Fruit fly (Drosophila melanogaster) whole organism, pupa: ENCODE data around the gene CG2202.

Experiments used
- CG13204 ChIP-seq: fragments of 200-800 bp; sonication (Bioruptor generic); optimal IDR thresholded peaks from 2 replicates; lab custom pipeline; 2018; ENCODE audit warnings: missing biosample characterization, mild to moderate bottlenecking, missing genetic modification characterization, moderate library complexity
- CG34367 ChIP-seq: fragments of 200-800 bp; sonication (Bioruptor generic); optimal IDR thresholded peaks from 2 replicates; lab custom pipeline; 2018; ENCODE audit warnings: missing biosample characterization, mild to moderate bottlenecking, missing genetic modification characterization
- CG8301 ChIP-seq: fragments of 200-800 bp; sonication (Bioruptor generic); optimal IDR thresholded peaks from 2 replicates; lab custom pipeline; 2018; ENCODE audit warnings: missing biosample characterization, mild to moderate bottlenecking, missing genetic modification characterization
- D1 ChIP-seq: fragments of 200-800 bp; sonication (Bioruptor generic); optimal IDR thresholded peaks from 2 replicates; lab custom pipeline; 2018; ENCODE audit warnings: missing biosample characterization, mild to moderate bottlenecking, missing genetic modification characterization, moderate library complexity
- EcR ChIP-seq: fragments of 200-800 bp; sonication (Bioruptor generic); optimal IDR thresholded peaks from 3 replicates; lab custom pipeline; 2019; ENCODE audit warnings: missing biosample characterization, missing genetic modification characterization, mild to moderate bottlenecking, moderate library complexity, missing genetic modification reagents
- rn ChIP-seq: fragments of 200-800 bp; sonication (Bioruptor generic); IDR thresholded peaks from 2 replicates; pipeline ENCODE4 v1.3.6; 2022; ENCODE audit warnings: missing biosample characterization, missing genetic modification characterization

DNA sequence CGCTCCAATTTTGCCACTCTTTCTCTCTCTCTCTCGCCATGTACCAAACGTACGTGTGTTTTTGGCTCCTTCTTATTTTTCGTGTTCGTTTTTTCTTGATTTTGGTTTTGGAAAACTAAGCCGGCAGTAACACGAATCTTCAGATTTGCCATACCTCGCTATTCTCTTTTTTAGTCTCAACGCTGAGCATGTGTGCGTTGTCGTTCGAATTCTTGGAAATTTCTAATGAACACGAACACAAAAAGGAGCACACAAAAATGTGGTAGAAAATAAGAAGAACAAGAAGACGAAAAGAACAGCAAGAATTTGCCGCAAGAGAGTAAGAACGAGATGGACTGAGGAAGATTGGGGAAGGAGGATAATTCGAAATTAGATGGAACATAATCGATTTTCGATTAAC, 39.9 kb upstream of the CG2202 start:
- no peak for TF ChIP-seq D1 (tag; lab: Kevin White, UChicago)
- no peak for TF ChIP-seq CG8301 (tag; lab: Kevin White, UChicago)
- no peak for TF ChIP-seq EcR
- no peak for TF ChIP-seq rn (GFP tag; lab: Robert Waterston, UW)
- no peak for TF ChIP-seq CG13204 (GFP tag; lab: Kevin White, UChicago)
- no peak for TF ChIP-seq CG34367 (tag; lab: Kevin White, UChicago)
